Fruit fly (Drosophila melanogaster) whole organism, embryonic: ENCODE measurements around the gene CG34116.
A peak's percentile ranks its signal among the peaks of the same experiment; 100 is the strongest.

Experiments used
- Bgb ChIP-seq: fragments of 200-800 bp; sonication (Bioruptor generic); IDR thresholded peaks from 2 replicates; pipeline ENCODE4 v1.3.6; 2022; ENCODE audit warnings: missing biosample characterization, missing genetic modification characterization; ENCODE audit not compliant: partially characterized antibody
- C15 ChIP-seq: fragments of 200-800 bp; sonication (Bioruptor generic); IDR thresholded peaks from 3 replicates; pipeline ENCODE4 v1.3.6; 2022; ENCODE audit warnings: missing biosample characterization, missing genetic modification characterization
- CG10979 ChIP-seq: fragments of 200-800 bp; sonication (Bioruptor generic); optimal IDR thresholded peaks from 2 replicates; lab custom pipeline; 2018; ENCODE audit warnings: missing biosample characterization, mild to moderate bottlenecking, missing genetic modification characterization, moderate library complexity
- CG11723 ChIP-seq: fragments of 200-800 bp; sonication (Bioruptor generic); optimal IDR thresholded peaks from 2 replicates; lab custom pipeline; 2017; ENCODE audit warnings: missing biosample characterization, mild to moderate bottlenecking, missing genetic modification characterization
- CG12391 ChIP-seq: fragments of 200-800 bp; sonication (Bioruptor generic); optimal IDR thresholded peaks from 3 replicates; lab custom pipeline; 2018; ENCODE audit warnings: missing biosample characterization, mild to moderate bottlenecking, missing genetic modification characterization, moderate library complexity
- CG12769 ChIP-seq: fragments of 200-800 bp; sonication (Bioruptor generic); optimal IDR thresholded peaks from 2 replicates; lab custom pipeline; 2019; ENCODE audit warnings: missing biosample characterization, mild to moderate bottlenecking, missing genetic modification characterization, moderate library complexity
- CG14014 ChIP-seq: fragments of 200-800 bp; sonication (Bioruptor generic); IDR thresholded peaks from 2 replicates; pipeline ENCODE4 v1.3.6; 2022; ENCODE audit warnings: missing biosample characterization, missing genetic modification characterization
- CG14667 ChIP-seq: fragments of 200-800 bp; sonication (Bioruptor generic); IDR thresholded peaks from 2 replicates; pipeline ENCODE4 v1.3.6; 2022; ENCODE audit warnings: missing biosample characterization, missing genetic modification characterization
- CG15479 ChIP-seq: fragments of 200-800 bp; sonication (Bioruptor generic); optimal IDR thresholded peaks from 3 replicates; lab custom pipeline; 2019; ENCODE audit warnings: missing biosample characterization, mild to moderate bottlenecking, missing genetic modification characterization, moderate library complexity
- CG15514 ChIP-seq: fragments of 200-800 bp; sonication (Bioruptor generic); optimal IDR thresholded peaks from 3 replicates; lab custom pipeline; 2017; ENCODE audit warnings: missing biosample characterization, missing genetic modification characterization, mild to moderate bottlenecking, moderate library complexity, missing genetic modification reagents
- CG15696 ChIP-seq: fragments of 200-800 bp; sonication (Bioruptor generic); optimal IDR thresholded peaks from 2 replicates; lab custom pipeline; 2019; ENCODE audit warnings: missing biosample characterization, mild to moderate bottlenecking, missing genetic modification characterization, moderate library complexity
- CG1647 ChIP-seq: fragments of 200-800 bp; sonication (Bioruptor generic); optimal IDR thresholded peaks from 3 replicates; lab custom pipeline; 2016; ENCODE audit warnings: missing biosample characterization, missing genetic modification characterization
- CG17568 ChIP-seq: fragments of 200-800 bp; sonication (Bioruptor generic); optimal IDR thresholded peaks from 2 replicates; lab custom pipeline; 2018; ENCODE audit warnings: missing biosample characterization, mild to moderate bottlenecking, missing genetic modification characterization, moderate library complexity
- CG18262 ChIP-seq: fragments of 200-800 bp; optimal IDR thresholded peaks from 3 replicates; lab custom pipeline; 2019; ENCODE audit warnings: missing biosample characterization, mild to moderate bottlenecking, missing genetic modification characterization, moderate library complexity
- CG2199 ChIP-seq: fragments of 200-800 bp; sonication (Bioruptor generic); IDR thresholded peaks from 3 replicates; pipeline ENCODE4 v1.3.6; 2022; ENCODE audit warnings: missing biosample characterization, missing genetic modification characterization
- CG30403 ChIP-seq: fragments of 200-800 bp; sonication (Bioruptor generic); optimal IDR thresholded peaks from 3 replicates; lab custom pipeline; 2016; ENCODE audit warnings: missing biosample characterization, missing genetic modification characterization
- CG32532 ChIP-seq: fragments of 200-800 bp; sonication (Bioruptor generic); IDR thresholded peaks from 2 replicates; pipeline ENCODE4 v1.3.6; 2022; ENCODE audit warnings: missing biosample characterization, missing genetic modification characterization
- CG34376 ChIP-seq: fragments of 200-800 bp; sonication (Bioruptor generic); optimal IDR thresholded peaks from 2 replicates; lab custom pipeline; 2018; ENCODE audit warnings: missing biosample characterization, mild to moderate bottlenecking, missing genetic modification characterization
- CG34422 ChIP-seq: fragments of 200-800 bp; sonication (Bioruptor generic); IDR thresholded peaks from 3 replicates; pipeline ENCODE4 v1.3.6; 2022; ENCODE audit warnings: missing biosample characterization, missing genetic modification characterization
- CG4730 ChIP-seq: fragments of 200-800 bp; sonication (Bioruptor generic); IDR thresholded peaks from 2 replicates; pipeline ENCODE4 v1.3.6; 2022; ENCODE audit warnings: missing biosample characterization, missing genetic modification characterization
- CG9215 ChIP-seq: fragments of 200-800 bp; sonication (Bioruptor generic); IDR thresholded peaks from 2 replicates; pipeline ENCODE4 v1.3.6; 2022; ENCODE audit warnings: missing biosample characterization, missing genetic modification characterization
- CG9437 ChIP-seq: fragments of 200-800 bp; sonication (Bioruptor generic); optimal IDR thresholded peaks from 2 replicates; lab custom pipeline; 2018; ENCODE audit warnings: missing biosample characterization, mild to moderate bottlenecking, missing genetic modification characterization
- CG9797 ChIP-seq: fragments of 200-800 bp; sonication (Bioruptor generic); optimal IDR thresholded peaks from 3 replicates; lab custom pipeline; 2018; ENCODE audit warnings: missing biosample characterization, mild to moderate bottlenecking, missing genetic modification characterization
- CTCF ChIP-seq: fragments of 200-800 bp; sonication (Bioruptor generic); optimal IDR thresholded peaks from 2 replicates; lab custom pipeline; 2017; ENCODE audit warnings: missing biosample characterization, mild to moderate bottlenecking, missing genetic modification characterization, moderate library complexity
- Dp ChIP-seq: fragments of 200-800 bp; sonication (Bioruptor generic); optimal IDR thresholded peaks from 2 replicates; lab custom pipeline; 2018; ENCODE audit warnings: missing biosample characterization, mild to moderate bottlenecking, missing genetic modification characterization, moderate library complexity
- HHEX ChIP-seq: fragments of 200-800 bp; sonication (Bioruptor generic); optimal IDR thresholded peaks from 3 replicates; lab custom pipeline; 2017; ENCODE audit warnings: missing biosample characterization, mild to moderate bottlenecking, missing genetic modification characterization, missing genetic modification reagents
- Jarid2 ChIP-seq: fragments of 200-800 bp; sonication (Bioruptor generic); optimal IDR thresholded peaks from 3 replicates; lab custom pipeline; 2017; ENCODE audit warnings: mild to moderate bottlenecking, missing biosample characterization, missing genetic modification reagents, missing genetic modification characterization
- Lhr ChIP-seq: fragments of 200-800 bp; sonication (Bioruptor generic); optimal IDR thresholded peaks from 3 replicates; lab custom pipeline; 2017; ENCODE audit warnings: mild to moderate bottlenecking, missing biosample characterization, missing genetic modification reagents, missing genetic modification characterization
- Mrtf ChIP-seq: fragments of 200-800 bp; sonication (Bioruptor generic); IDR thresholded peaks from 3 replicates; pipeline ENCODE4 v1.3.6; 2022; ENCODE audit warnings: missing biosample characterization, missing genetic modification characterization
- Trl ChIP-seq, 3 experiments: fragments of >200 bp in 2 of 3; fragments of 200-800 bp in 1 of 3; sonication (Bioruptor generic) in 1 of 3; optimal IDR thresholded peaks; 2 replicates in 1 of 3; 3 replicates in 2 of 3; lab custom pipeline; 2016 to 2017; ENCODE audit warnings: missing biosample characterization in 1 of 3, missing genetic modification characterization in 1 of 3
- Usf ChIP-seq: fragments of 200-800 bp; sonication (Bioruptor generic); optimal IDR thresholded peaks from 2 replicates; lab custom pipeline; 2017; ENCODE audit warnings: missing genotype, missing biosample characterization, missing genetic modification characterization
- Vsx1 ChIP-seq: fragments of 200-800 bp; sonication (Bioruptor generic); optimal IDR thresholded peaks from 2 replicates; lab custom pipeline; 2017; ENCODE audit warnings: missing biosample characterization, mild to moderate bottlenecking, missing genetic modification characterization, missing genetic modification reagents
- ab ChIP-seq: fragments of 200-800 bp; sonication (Bioruptor generic); optimal IDR thresholded peaks from 2 replicates; lab custom pipeline; 2016; ENCODE audit warnings: missing biosample characterization, missing genetic modification characterization
- ara ChIP-seq: fragments of 200-800 bp; sonication (Bioruptor generic); IDR thresholded peaks from 2 replicates; pipeline ENCODE4 v1.3.6; 2022; ENCODE audit warnings: missing biosample characterization, missing genetic modification characterization
- ash1 ChIP-seq: fragments of 200-800 bp; sonication (Bioruptor generic); optimal IDR thresholded peaks from 2 replicates; lab custom pipeline; 2018; ENCODE audit warnings: missing biosample characterization, mild to moderate bottlenecking, missing genetic modification characterization
- bigmax ChIP-seq: fragments of 200-800 bp; sonication (Bioruptor generic); optimal IDR thresholded peaks from 2 replicates; lab custom pipeline; 2018; ENCODE audit warnings: missing biosample characterization, mild to moderate bottlenecking, missing genetic modification characterization
- br ChIP-seq: fragments of >200 bp; optimal IDR thresholded peaks from 2 replicates; lab custom pipeline; 2017
- bsh ChIP-seq, 2 experiments: fragments of 200-800 bp; sonication (Bioruptor generic); optimal IDR thresholded peaks; 2 replicates each; lab custom pipeline; 2017 to 2018; ENCODE audit warnings: mild to moderate bottlenecking in 2 of 2, missing biosample characterization in 2 of 2, missing genetic modification characterization in 2 of 2, moderate library complexity in 1 of 2
- crp ChIP-seq, 2 experiments: fragments of 200-800 bp; sonication (Bioruptor generic); optimal IDR thresholded peaks; 2 replicates in 1 of 2; 3 replicates in 1 of 2; lab custom pipeline; 2017; ENCODE audit warnings: missing biosample characterization in 2 of 2, missing genetic modification characterization in 2 of 2, mild to moderate bottlenecking in 1 of 2, moderate library complexity in 1 of 2
- ems ChIP-seq: fragments of 200-800 bp; sonication (Bioruptor generic); optimal IDR thresholded peaks from 3 replicates; lab custom pipeline; 2016; ENCODE audit warnings: missing biosample characterization, missing genetic modification characterization
- grau ChIP-seq: fragments of 200-800 bp; optimal IDR thresholded peaks from 3 replicates; lab custom pipeline; 2019; ENCODE audit warnings: missing biosample characterization, mild to moderate bottlenecking, missing genetic modification characterization, moderate library complexity
- gsb-n ChIP-seq: fragments of 200-800 bp; sonication (Bioruptor generic); optimal IDR thresholded peaks from 3 replicates; lab custom pipeline; 2018; ENCODE audit warnings: missing biosample characterization, mild to moderate bottlenecking, missing genetic modification characterization
- lov ChIP-seq, 2 experiments: fragments of 200-800 bp in 1 of 2; fragments of >200 bp in 1 of 2; sonication (Bioruptor generic) in 1 of 2; IDR thresholded peaks in 1 of 2; optimal IDR thresholded peaks in 1 of 2; 2 replicates in 1 of 2; 3 replicates in 1 of 2; pipeline versions ENCODE4 v1.3.6 to Lab custom; 2017 to 2022; ENCODE audit warnings: missing biosample characterization in 1 of 2, missing genetic modification characterization in 1 of 2
- nerfin-1 ChIP-seq: fragments of 200-800 bp; sonication (Bioruptor generic); optimal IDR thresholded peaks from 3 replicates; lab custom pipeline; 2019; ENCODE audit warnings: missing biosample characterization, mild to moderate bottlenecking, missing genetic modification characterization, moderate library complexity
- onecut ChIP-seq: fragments of 200-800 bp; sonication (Bioruptor generic); IDR thresholded peaks from 2 replicates; pipeline ENCODE4 v1.3.6; 2022; ENCODE audit warnings: missing biosample characterization, missing genetic modification characterization
- pnt ChIP-seq: fragments of 200-800 bp; sonication (Bioruptor generic); optimal IDR thresholded peaks from 3 replicates; lab custom pipeline; 2016; ENCODE audit warnings: missing biosample characterization, missing genetic modification characterization
- prd ChIP-seq, 3 experiments: fragments of >200 bp in 2 of 3; fragments of 200-800 bp in 1 of 3; sonication (Bioruptor generic) in 1 of 3; optimal IDR thresholded peaks in 2 of 3; IDR thresholded peaks in 1 of 3; 2 replicates in 2 of 3; 3 replicates in 1 of 3; pipeline versions ENCODE4 v1.3.6 to Lab custom; 2017 to 2022; ENCODE audit warnings: missing biosample characterization in 1 of 3, missing genetic modification characterization in 1 of 3
- psq ChIP-seq: fragments of 200-800 bp; sonication (Bioruptor generic); optimal IDR thresholded peaks from 2 replicates; lab custom pipeline; 2017; ENCODE audit warnings: missing biosample characterization, missing genetic modification characterization
- ranshi ChIP-seq: fragments of 200-800 bp; sonication (Bioruptor generic); IDR thresholded peaks from 2 replicates; pipeline ENCODE4 v1.3.6; 2022; ENCODE audit warnings: missing biosample characterization, missing genetic modification characterization
- rib ChIP-seq: fragments of 200-800 bp; sonication (Bioruptor generic); IDR thresholded peaks from 2 replicates; pipeline ENCODE4 v1.3.6; 2022; ENCODE audit warnings: missing biosample characterization, missing genetic modification characterization
- tgo ChIP-seq: fragments of 200-800 bp; sonication (Bioruptor generic); IDR thresholded peaks from 3 replicates; pipeline ENCODE4 v1.3.6; 2022; ENCODE audit warnings: missing biosample characterization, missing genetic modification characterization

The CG34116 gene

dm6 chr3L:19833227-19833626 is 27.4 kb upstream of the CG34116 start (continued):
- peak; percentile 66 for TF ChIP-seq grau (tag; lab: Kevin White, UChicago)
- TF ChIP-seq HHEX (GFP tag; lab: Kevin White, UChicago): no peak
- TF ChIP-seq CG2199 (GFP tag; lab: Robert Waterston, UW): no peak
- TF ChIP-seq Mrtf (GFP tag; lab: Robert Waterston, UW): no peak
- TF ChIP-seq CG4730 (GFP tag; lab: Robert Waterston, UW): no peak
- TF ChIP-seq tgo (GFP tag; lab: Robert Waterston, UW): no peak
- TF ChIP-seq Dp: no peak
- TF ChIP-seq CG15514: peak; percentile 14
- TF ChIP-seq Lhr (GFP tag; lab: Kevin White, UChicago): no peak
- TF ChIP-seq CG1647 (GFP tag; lab: Kevin White, UChicago): no peak
- no peak for TF ChIP-seq CG15696
- no peak for TF ChIP-seq CG9797
- no peak for TF ChIP-seq C15 (GFP tag; lab: Robert Waterston, UW)
- TF ChIP-seq CG14014 (GFP tag; lab: Robert Waterston, UW): no peak
- TF ChIP-seq CG32532 (GFP tag; lab: Robert Waterston, UW): no peak; the same call in 1 of the 2 replicates
- no peak for TF ChIP-seq CG34376
- peak; percentile 36 for TF ChIP-seq psq (GFP tag; lab: Kevin White, UChicago)
- TF ChIP-seq pnt: no peak
- no peak for TF ChIP-seq br (lab: Kevin White, UChicago)
- no peak for TF ChIP-seq CG9215 (GFP tag; lab: Robert Waterston, UW)
- no peak for TF ChIP-seq CG9437
- no peak for TF ChIP-seq CG12391
- TF ChIP-seq Usf (GFP tag; lab: Kevin White, UChicago): no peak
- TF ChIP-seq CG17568: no peak
- no peak for TF ChIP-seq CG12769
- no peak for TF ChIP-seq Bgb (GFP tag; lab: Robert Waterston, UW)
- TF ChIP-seq CG10979 (tag; lab: Kevin White, UChicago): no peak
- TF ChIP-seq bigmax (GFP tag; lab: Kevin White, UChicago): no peak
- no peak for TF ChIP-seq CG30403 (GFP tag; lab: Kevin White, UChicago)
- no peak for TF ChIP-seq CG34422
- TF ChIP-seq ab (GFP tag; lab: Kevin White, UChicago): no peak
- no peak for TF ChIP-seq ara (GFP tag; lab: Robert Waterston, UW)
- TF ChIP-seq bsh (GFP tag; optimal IDR thresholded peaks at IDR 0.05; lab: Kevin White, UChicago): no peak
- no peak for TF ChIP-seq prd (optimal IDR thresholded peaks at IDR 0.05; lab: Kevin White, UChicago)
- no peak for TF ChIP-seq prd (GFP tag; IDR thresholded peaks at IDR 0.05; lab: Robert Waterston, UW)
- no peak for TF ChIP-seq ranshi (GFP tag; lab: Robert Waterston, UW)
- TF ChIP-seq gsb-n (tag; lab: Kevin White, UChicago): no peak
- TF ChIP-seq Vsx1 (GFP tag; lab: Kevin White, UChicago): no peak
- no peak for TF ChIP-seq CG18262 (tag; lab: Kevin White, UChicago)
- no peak for TF ChIP-seq CG11723 (GFP tag; lab: Kevin White, UChicago)
- TF ChIP-seq rib (GFP tag; lab: Robert Waterston, UW): no peak
- no peak for TF ChIP-seq CG14667 (GFP tag; lab: Robert Waterston, UW)
- TF ChIP-seq Jarid2 (GFP tag; lab: Kevin White, UChicago): no peak
- TF ChIP-seq Trl (optimal IDR thresholded peaks at IDR 0.05; lab: Kevin White, UChicago): peak; percentile 62 to 70
- no peak for TF ChIP-seq Trl (GFP tag; optimal IDR thresholded peaks at IDR 0.05; lab: Kevin White, UChicago)
- no peak for TF ChIP-seq CG15479 (GFP tag; lab: Kevin White, UChicago)
- peak in 1 of 2 experiments; percentile 17 for TF ChIP-seq crp (GFP tag; optimal IDR thresholded peaks at IDR 0.05; lab: Kevin White, UChicago)
- no peak for TF ChIP-seq ash1 (GFP tag; lab: Kevin White, UChicago)
- TF ChIP-seq nerfin-1 (tag; lab: Kevin White, UChicago): no peak
- no peak for TF ChIP-seq ems
- peak; percentile 98 for TF ChIP-seq onecut
- TF ChIP-seq CTCF (GFP tag; lab: Kevin White, UChicago): no peak
- no peak for TF ChIP-seq lov (optimal IDR thresholded peaks at IDR 0.05; lab: Kevin White, UChicago)
- no peak for TF ChIP-seq lov (GFP tag; IDR thresholded peaks at IDR 0.05; lab: Robert Waterston, UW)
